Worm (Caenorhabditis elegans): ENCODE results near the gene K03B8.8.

DNA sequence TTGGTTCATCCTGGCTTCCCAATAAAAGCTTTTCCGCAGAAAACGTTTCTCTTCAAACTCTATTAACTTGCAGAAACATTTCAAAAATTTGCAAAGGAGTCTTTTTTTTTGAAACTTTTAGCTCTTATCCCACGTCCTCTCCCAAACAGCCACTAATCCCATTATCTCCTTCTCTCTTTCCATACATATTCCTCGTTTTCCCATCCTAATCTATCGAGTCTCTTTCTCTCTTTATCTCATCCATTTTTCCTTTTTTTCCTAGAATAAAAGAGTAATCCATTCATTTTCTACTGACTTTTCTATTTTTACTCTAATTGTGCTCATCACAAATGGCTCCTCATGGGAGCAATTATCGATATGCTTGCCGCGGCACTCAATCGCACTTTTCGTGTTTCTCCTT lies 17.9 kb upstream of the K03B8.8 start:
- TF ChIP-seq pqm-1 (tag; optimal IDR thresholded peaks at IDR 0.05) (no peak), ztf-11 (tag; optimal IDR thresholded peaks at IDR 0.05) (no peak), Y5F2A.4 (GFP tag; optimal IDR thresholded peaks at IDR 0.05) (no peak), nhr-28 (tag; optimal IDR thresholded peaks at IDR 0.05) (no peak), nhr-76 (tag; optimal IDR thresholded peaks at IDR 0.05) (no peak), lin-39 (tag; optimal IDR thresholded peaks at IDR 0.05) (no peak), ctbp-1 (GFP tag; IDR thresholded peaks at IDR 0.05) (no peak), nhr-42 (GFP tag; IDR thresholded peaks at IDR 0.05) (no peak), unc-39 (tag; optimal IDR thresholded peaks at IDR 0.05) (no peak), dpl-1 (GFP tag; optimal IDR thresholded peaks at IDR 0.05) (no peak)

Measured in whole organism, L4 larva.